Worm (Caenorhabditis elegans) whole organism, L1 larva: Measurements from ENCODE around the gene C33G3.6.

Experiments
- ama-1 ChIP-seq: fragments of 150-350 bp; optimal IDR thresholded peaks from 2 replicates; lab custom pipeline; 2014
- efl-1 ChIP-seq, 4 experiments: fragments of 150-350 bp; optimal IDR thresholded peaks in 3 of 4; peaks in 1 of 4; 1 replicate in 1 of 4; 2 replicates in 3 of 4; lab custom pipeline; 2014; ENCODE audit warnings: missing biosample characterization in 2 of 4, missing genetic modification characterization in 2 of 4, missing genetic modification reagents in 2 of 4
- elt-3 ChIP-seq, 6 experiments: fragments of 150-350 bp in 1 of 6; sonication (generic microtip); optimal IDR thresholded peaks; 2 replicates each; lab custom pipeline; 2017 to 2018; ENCODE audit warnings: missing biosample characterization in 6 of 6, missing genetic modification characterization in 6 of 6, inconsistent platforms in 1 of 6
- lin-39 ChIP-seq: fragments of 150-350 bp; optimal IDR thresholded peaks from 2 replicates; lab custom pipeline; 2014; ENCODE audit warnings: missing biosample characterization, missing genetic modification reagents, missing genetic modification characterization
- snu-23 ChIP-seq: sonication (generic microtip); optimal IDR thresholded peaks from 2 replicates; lab custom pipeline; 2016; ENCODE audit warnings: missing genetic modification characterization, missing compliant biosample characterization
- unc-130 ChIP-seq: fragments of 150-350 bp; optimal IDR thresholded peaks from 2 replicates; lab custom pipeline; 2017; ENCODE audit warnings: missing biosample characterization, missing genetic modification characterization, inconsistent platforms

- TF ChIP-seq ama-1 (lab: Kevin White, UChicago) (no peak), snu-23 (GFP tag; lab: Kevin White, UChicago) (no peak), efl-1 (optimal IDR thresholded peaks at IDR 0.05; lab: Kevin White, UChicago) (no peak), efl-1 (GFP tag; optimal IDR thresholded peaks at IDR 0.05 in 1 of 2; lab: Kevin White, UChicago) (no peak), lin-39 (tag; lab: Kevin White, UChicago) (no peak), elt-3 (tag; optimal IDR thresholded peaks at IDR 0.05; lab: Kevin White, UChicago) (no peak), unc-130 (tag; lab: Kevin White, UChicago) (no peak)
Measured at ce11 chrX:14084230-14084629, at the start of gene C33G3.6.
